Fruit fly (Drosophila melanogaster) whole organism, adult: ENCODE results near the gene CG11756.

Source experiments
- CG11617 ChIP-seq: fragments of 200-800 bp; sonication (Bioruptor generic); optimal IDR thresholded peaks from 2 replicates; lab custom pipeline; 2017; ENCODE audit warnings: mild to moderate bottlenecking, missing biosample characterization, missing genetic modification reagents, missing genetic modification characterization
- CG12768 ChIP-seq: fragments of 200-800 bp; sonication (Bioruptor generic); optimal IDR thresholded peaks from 2 replicates; lab custom pipeline; 2017; ENCODE audit warnings: missing biosample characterization, missing genetic modification characterization, mild to moderate bottlenecking, moderate library complexity, missing genetic modification reagents
- CG14711 ChIP-seq: fragments of 200-800 bp; sonication (Bioruptor generic); optimal IDR thresholded peaks from 2 replicates; lab custom pipeline; 2018; ENCODE audit warnings: missing biosample characterization, mild to moderate bottlenecking, missing genetic modification characterization, moderate library complexity
- CG1620 ChIP-seq: fragments of 200-800 bp; sonication (Bioruptor generic); optimal IDR thresholded peaks from 2 replicates; lab custom pipeline; 2016; ENCODE audit warnings: missing biosample characterization, missing genetic modification characterization
- CG33017 ChIP-seq: fragments of 200-800 bp; sonication (Bioruptor generic); optimal IDR thresholded peaks from 2 replicates; lab custom pipeline; 2018; ENCODE audit warnings: missing biosample characterization, mild to moderate bottlenecking, missing genetic modification characterization, moderate library complexity
- CG5204 ChIP-seq: fragments of 200-800 bp; sonication (Bioruptor generic); optimal IDR thresholded peaks from 2 replicates; lab custom pipeline; 2016; ENCODE audit warnings: missing biosample characterization, missing genetic modification characterization
- CG7045 ChIP-seq: fragments of 200-800 bp; sonication (Bioruptor generic); optimal IDR thresholded peaks from 2 replicates; lab custom pipeline; 2017; ENCODE audit warnings: missing biosample characterization, mild to moderate bottlenecking, missing genetic modification characterization
- CG7101 ChIP-seq: fragments of 200-800 bp; sonication (Bioruptor generic); optimal IDR thresholded peaks from 2 replicates; lab custom pipeline; 2018; ENCODE audit warnings: missing biosample characterization, mild to moderate bottlenecking, missing genetic modification characterization, moderate library complexity
- Clk ChIP-seq: fragments of 200-800 bp; sonication (Bioruptor generic); optimal IDR thresholded peaks from 2 replicates; lab custom pipeline; 2017; ENCODE audit warnings: missing biosample characterization, missing genetic modification characterization
- Crg-1 ChIP-seq: fragments of 200-800 bp; sonication (Bioruptor generic); optimal IDR thresholded peaks from 2 replicates; lab custom pipeline; 2016; ENCODE audit warnings: missing biosample characterization, missing genetic modification characterization
- Hr96 ChIP-seq: fragments of 200-800 bp; sonication (Bioruptor generic); optimal IDR thresholded peaks from 2 replicates; lab custom pipeline; 2016; ENCODE audit warnings: missing biosample characterization, missing genetic modification characterization
- Mnt ChIP-seq: fragments of 200-800 bp; sonication (Bioruptor generic); optimal IDR thresholded peaks from 2 replicates; lab custom pipeline; 2016; ENCODE audit warnings: missing biosample characterization, mild to moderate bottlenecking, missing genetic modification characterization
- bab1 ChIP-seq: fragments of 200-800 bp; sonication (Bioruptor generic); optimal IDR thresholded peaks from 3 replicates; lab custom pipeline; 2019; ENCODE audit warnings: missing biosample characterization, mild to moderate bottlenecking, missing genetic modification characterization, moderate library complexity
- cic ChIP-seq: fragments of 200-800 bp; sonication (Bioruptor generic); optimal IDR thresholded peaks from 2 replicates; lab custom pipeline; 2017; ENCODE audit warnings: missing biosample characterization, mild to moderate bottlenecking, missing genetic modification characterization, moderate library complexity
- cnc ChIP-seq, 2 experiments: fragments of >200 bp; optimal IDR thresholded peaks; 2 replicates each; lab custom pipeline; 2017
- kay ChIP-seq: fragments of 200-800 bp; sonication (Bioruptor generic); peaks from one replicate; lab custom pipeline; 2016; ENCODE audit warnings: missing biosample characterization, missing genetic modification characterization, borderline replicate concordance
- ovo ChIP-seq: fragments of 200-800 bp; sonication (Bioruptor generic); optimal IDR thresholded peaks from 2 replicates; lab custom pipeline; 2016; ENCODE audit warnings: missing biosample characterization, missing genetic modification characterization
- pad ChIP-seq: fragments of 200-800 bp; sonication (Bioruptor generic); optimal IDR thresholded peaks from 3 replicates; lab custom pipeline; 2017; ENCODE audit warnings: missing biosample characterization, missing genetic modification characterization, mild to moderate bottlenecking, moderate library complexity, missing genetic modification reagents
- tj ChIP-seq: fragments of 200-800 bp; sonication (Bioruptor generic); optimal IDR thresholded peaks from 3 replicates; lab custom pipeline; 2017; ENCODE audit warnings: missing biosample characterization, mild to moderate bottlenecking, missing genetic modification characterization, moderate library complexity
- toe ChIP-seq: fragments of 200-800 bp; sonication (Bioruptor generic); optimal IDR thresholded peaks from 2 replicates; lab custom pipeline; 2016; ENCODE audit warnings: missing biosample characterization, missing genetic modification characterization

CG11756 gene

dm6 chrX:11339868-11340548, 7.9 kb upstream of the CG11756 start, which contains the start of the genes CG34348 and Kap3:
Gene CG34348, plus strand, starts transcription at chrX:11339873.
Gene Kap3, minus strand, starts transcription at chrX:11340084.
- TF ChIP-seq bab1 (GFP tag; lab: Kevin White, UChicago) (peak; percentile 16), CG33017 (tag; lab: Kevin White, UChicago) (no peak)

DNA sequence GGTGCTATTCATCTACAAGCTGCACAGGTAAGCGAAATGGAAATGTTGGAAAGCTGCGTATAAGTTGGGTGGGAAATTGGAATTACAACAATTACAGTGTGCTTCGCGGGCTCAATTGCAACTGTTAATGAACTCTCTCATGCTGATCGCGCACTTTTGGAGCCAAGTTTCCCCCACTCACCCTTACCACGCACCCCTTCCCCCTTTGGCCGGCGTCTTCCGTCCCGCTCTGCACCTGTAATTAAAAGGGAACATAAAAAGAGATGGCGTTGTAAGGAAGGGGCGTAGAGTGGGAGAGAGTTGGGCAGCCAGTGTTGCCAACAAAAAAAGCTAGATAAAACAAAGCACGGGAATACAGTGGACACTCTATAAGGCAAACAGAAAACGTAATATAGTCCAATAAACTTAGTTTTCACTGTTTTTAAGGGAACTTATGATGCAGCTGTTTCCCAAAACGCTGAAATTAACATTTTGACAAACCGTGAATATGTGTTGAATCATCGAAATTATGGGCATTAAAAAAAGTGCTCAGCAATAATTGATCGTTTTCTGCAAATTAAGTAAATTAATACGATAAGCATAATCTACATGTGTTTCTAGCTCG, 7.1 kb upstream of the CG11756 start:
- peak; percentile 44 for TF ChIP-seq CG5204
- TF ChIP-seq CG7045, result peak; percentile 7
- TF ChIP-seq CG14711, result peak; percentile 9
- no peak for TF ChIP-seq Hr96
- no peak for TF ChIP-seq toe (GFP tag; lab: Kevin White, UChicago)
- peak; percentile 16 for TF ChIP-seq cic (GFP tag; lab: Kevin White, UChicago)
- peak; percentile 99 for TF ChIP-seq tj (GFP tag; lab: Kevin White, UChicago)
- TF ChIP-seq CG12768 (GFP tag; lab: Kevin White, UChicago), result no peak
- TF ChIP-seq CG7101 (tag; lab: Kevin White, UChicago), result peak; percentile 23
- TF ChIP-seq Crg-1 (GFP tag; lab: Kevin White, UChicago), result no peak
- no peak for TF ChIP-seq cnc (optimal IDR thresholded peaks at IDR 0.05; lab: Kevin White, UChicago)
- no peak for TF ChIP-seq bab1 (GFP tag; lab: Kevin White, UChicago)
- TF ChIP-seq pad (GFP tag; lab: Kevin White, UChicago), result peak; percentile 97
- TF ChIP-seq CG1620 (GFP tag; lab: Kevin White, UChicago), result peak; percentile 29
- TF ChIP-seq CG11617 (GFP tag; lab: Kevin White, UChicago), result peak; percentile 34
- no peak for TF ChIP-seq Clk (GFP tag; lab: Kevin White, UChicago)
- TF ChIP-seq ovo (GFP tag; lab: Kevin White, UChicago), result peak; percentile 36
- no peak for TF ChIP-seq Mnt
- TF ChIP-seq CG33017 (tag; lab: Kevin White, UChicago), result no peak
- no peak for TF ChIP-seq kay (GFP tag; lab: Kevin White, UChicago)

- TF ChIP-seq toe (GFP tag; lab: Kevin White, UChicago) (no peak), CG7101 (tag; lab: Kevin White, UChicago) (peak; percentile 8), kay (GFP tag; lab: Kevin White, UChicago) (no peak)
These were observed 5.8 kb upstream of the CG11756 start for dm6 chrX:11342168-11342567.

DNA sequence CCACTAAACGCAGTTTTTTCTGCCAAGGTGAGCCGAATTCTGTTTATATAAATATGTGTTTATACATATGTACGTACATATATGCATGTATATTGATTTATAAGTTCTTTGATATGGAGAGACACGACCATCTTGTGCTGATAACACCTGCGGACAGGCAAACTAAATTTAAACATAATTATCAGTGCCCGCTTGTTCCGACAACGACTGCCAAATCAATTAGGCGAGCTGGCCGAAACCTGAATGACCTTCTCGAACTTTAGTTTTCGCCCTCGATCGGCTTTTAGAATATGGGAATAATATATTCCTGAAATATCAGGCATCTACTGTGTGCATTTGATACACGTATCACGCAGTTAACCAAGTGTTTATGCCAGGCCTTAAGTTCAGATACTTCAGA, 5.1 kb upstream of the CG11756 start:
- TF ChIP-seq CG7101 (tag; lab: Kevin White, UChicago) (no peak), CG33017 (tag; lab: Kevin White, UChicago) (no peak), ovo (GFP tag; lab: Kevin White, UChicago) (no peak), CG7045 (no peak), CG12768 (GFP tag; lab: Kevin White, UChicago) (no peak), cic (GFP tag; lab: Kevin White, UChicago) (no peak), toe (GFP tag; lab: Kevin White, UChicago) (no peak), CG5204 (no peak), kay (GFP tag; lab: Kevin White, UChicago) (no peak), pad (GFP tag; lab: Kevin White, UChicago) (no peak), Hr96 (no peak), CG14711 (no peak), Crg-1 (GFP tag; lab: Kevin White, UChicago) (no peak), CG11617 (GFP tag; lab: Kevin White, UChicago) (no peak)

- TF ChIP-seq tj (GFP tag; lab: Kevin White, UChicago), result no peak
- TF ChIP-seq CG11617 (GFP tag; lab: Kevin White, UChicago), result peak; percentile 9
- TF ChIP-seq CG14711, result peak; percentile 55
- TF ChIP-seq cnc (optimal IDR thresholded peaks at IDR 0.05; lab: Kevin White, UChicago), result no peak
- peak; percentile 52 for TF ChIP-seq CG7101 (tag; lab: Kevin White, UChicago)
- TF ChIP-seq CG5204, result no peak
- TF ChIP-seq Mnt, result peak; percentile 95
These were observed 909 bp downstream of the CG11756 start, which contains the start of gene CG1738 for dm6 chrX:11348829-11349228. Gene CG1738, plus strand, starts transcription at chrX:11349049.

DNA sequence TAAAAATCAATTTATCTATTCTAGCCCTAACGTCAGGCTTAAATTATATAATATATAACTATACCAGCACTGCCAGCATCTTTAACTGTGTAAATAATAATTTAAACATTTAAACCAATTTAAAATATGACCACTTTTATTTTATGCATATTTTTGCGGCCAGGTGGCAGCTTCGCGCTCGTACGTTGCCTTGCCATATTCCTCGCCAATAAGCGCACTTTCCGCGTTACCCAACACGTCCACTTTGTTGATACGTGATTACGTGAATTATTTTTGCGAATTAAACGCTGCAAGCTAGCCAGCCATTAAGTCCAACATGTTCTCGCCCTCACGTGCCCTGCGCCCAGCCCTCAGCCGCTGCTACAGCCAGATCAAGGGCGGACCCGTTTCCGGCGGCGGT, 1.9 kb downstream of the CG11756 start, which contains the start of gene NdufV3:
TSS of gene NdufV3 (plus strand) at position 219 of the 400 bp plus-strand sequence.
- TF ChIP-seq ovo (GFP tag; lab: Kevin White, UChicago) (no peak), CG7101 (tag; lab: Kevin White, UChicago) (peak; percentile 69), CG11617 (GFP tag; lab: Kevin White, UChicago) (no peak), CG5204 (peak; percentile 2), Crg-1 (GFP tag; lab: Kevin White, UChicago) (peak; percentile 59), Clk (GFP tag; lab: Kevin White, UChicago) (no peak), kay (GFP tag; lab: Kevin White, UChicago) (no peak), CG12768 (GFP tag; lab: Kevin White, UChicago) (no peak), CG33017 (tag; lab: Kevin White, UChicago) (no peak), CG14711 (peak; percentile 66), CG1620 (GFP tag; lab: Kevin White, UChicago) (peak; percentile 61), cic (GFP tag; lab: Kevin White, UChicago) (no peak), tj (GFP tag; lab: Kevin White, UChicago) (no peak), Mnt (peak; percentile 75), pad (GFP tag; lab: Kevin White, UChicago) (no peak), Hr96 (no peak), cnc (optimal IDR thresholded peaks at IDR 0.05; lab: Kevin White, UChicago) (no peak), bab1 (GFP tag; lab: Kevin White, UChicago) (peak; percentile 43), toe (GFP tag; lab: Kevin White, UChicago) (peak; percentile 37), CG7045 (no peak)
